Worm (Caenorhabditis elegans): ENCODE measurements around the gene scav-3.

ce11 chrIII:12424663-12425062, 32.0 kb downstream of the scav-3 start:
- TF ChIP-seq C34F6.9 (tag; optimal IDR thresholded peaks at IDR 0.05) = no peak
- TF ChIP-seq alr-1 (tag; optimal IDR thresholded peaks at IDR 0.05) = no peak
- no peak for TF ChIP-seq peb-1 (tag; optimal IDR thresholded peaks at IDR 0.05)
- no peak for TF ChIP-seq mab-5 (tag; optimal IDR thresholded peaks at IDR 0.05)
- TF ChIP-seq lin-13 (GFP tag; optimal IDR thresholded peaks at IDR 0.05) = no peak
- no peak for TF ChIP-seq skn-1 (tag; optimal IDR thresholded peaks at IDR 0.05)
